Worm (Caenorhabditis elegans): ENCODE data around the gene T12C9.7.

DNA sequence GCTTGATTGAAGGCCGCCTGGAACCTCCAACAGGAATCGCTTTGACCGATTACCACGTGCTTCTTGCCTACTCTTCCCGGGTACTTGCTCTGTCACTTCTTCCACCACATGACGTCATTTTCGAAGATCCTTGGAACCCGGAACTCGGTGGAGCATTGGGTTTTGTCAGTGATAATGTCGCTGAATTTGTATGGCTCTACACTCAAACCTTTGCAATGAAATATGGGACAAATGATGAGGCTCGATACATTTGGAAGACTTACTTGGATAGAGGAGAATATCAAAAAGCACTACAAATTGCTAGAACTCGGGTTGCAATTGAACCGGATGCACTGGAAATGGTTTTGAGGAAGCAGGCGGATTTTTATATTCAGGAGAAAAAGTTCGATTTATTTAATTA, 2.1 kb upstream of the T12C9.7 start:
- TF ChIP-seq unc-62 (GFP tag; optimal IDR thresholded peaks at IDR 0.05) (no peak), ztf-4 (tag; optimal IDR thresholded peaks at IDR 0.05) (no peak), nhr-23 (tag; optimal IDR thresholded peaks at IDR 0.05) (no peak), alr-1 (tag; optimal IDR thresholded peaks at IDR 0.05) (no peak)
